Worm (Caenorhabditis elegans) whole organism, late embryonic: Measurements from ENCODE around the gene droe-8.

Source experiments
- elt-2 ChIP-seq: sonication (generic microtip); optimal IDR thresholded peaks from 2 replicates; lab custom pipeline; 2016; ENCODE audit warnings: missing genetic modification reagents, missing genetic modification characterization, missing compliant biosample characterization
- nfya-1 ChIP-seq: sonication (generic microtip); optimal IDR thresholded peaks from 2 replicates; lab custom pipeline; 2017; ENCODE audit warnings: missing genetic modification characterization, mild to moderate bottlenecking, missing compliant biosample characterization, antibody characterized with exemption, moderate library complexity
- nhr-11 ChIP-seq: fragments of 150-350 bp; optimal IDR thresholded peaks from 2 replicates; lab custom pipeline; 2014; ENCODE audit warnings: missing biosample characterization, missing genetic modification characterization
- nhr-232 ChIP-seq: sonication (generic microtip); optimal IDR thresholded peaks from 2 replicates; lab custom pipeline; 2016; ENCODE audit warnings: missing genetic modification characterization, missing compliant biosample characterization
- pag-3 ChIP-seq: sonication (generic microtip); optimal IDR thresholded peaks from 2 replicates; lab custom pipeline; 2016; ENCODE audit warnings: missing compliant biosample characterization, missing genetic modification characterization, borderline replicate concordance
- pax-1 ChIP-seq: fragments of 150-350 bp; optimal IDR thresholded peaks from 2 replicates; lab custom pipeline; 2014; ENCODE audit warnings: missing biosample characterization, missing genetic modification characterization
- pqm-1 ChIP-seq: sonication (generic microtip); optimal IDR thresholded peaks from 2 replicates; lab custom pipeline; 2016; ENCODE audit warnings: missing genetic modification characterization, missing compliant biosample characterization
- sox-4 ChIP-seq: sonication (generic microtip); optimal IDR thresholded peaks from 2 replicates; lab custom pipeline; 2017; ENCODE audit warnings: mild to moderate bottlenecking, missing genetic modification characterization, inconsistent platforms, missing compliant biosample characterization
- unc-3 ChIP-seq, 2 experiments: fragments of 200-800 bp in 1 of 2; sonication (Bioruptor generic) in 1 of 2; sonication (generic microtip) in 1 of 2; conservative IDR thresholded peaks in 1 of 2; optimal IDR thresholded peaks in 1 of 2; 2 replicates each; pipeline versions ENCODE4 v1.3.6 to Lab custom; 2016 to 2022; ENCODE audit warnings: missing compliant biosample characterization in 2 of 2, missing genetic modification characterization in 2 of 2, missing genetic modification reagents in 1 of 2
- ztf-16 ChIP-seq: sonication (generic microtip); optimal IDR thresholded peaks from 2 replicates; lab custom pipeline; 2017; ENCODE audit warnings: missing genetic modification characterization, missing compliant biosample characterization

- TF ChIP-seq nhr-11 (tag; lab: Kevin White, UChicago) (no peak), pax-1 (tag; lab: Kevin White, UChicago) (no peak), sox-4 (no peak), pqm-1 (tag; lab: Kevin White, UChicago) (no peak), unc-3 (GFP tag; conservative IDR thresholded peaks at IDR 0.05; lab: Robert Waterston, UW) (no peak), unc-3 (tag; optimal IDR thresholded peaks at IDR 0.05; lab: Kevin White, UChicago) (no peak), pag-3 (tag; lab: Kevin White, UChicago) (no peak), elt-2 (tag; lab: Kevin White, UChicago) (no peak), nfya-1 (tag; lab: Kevin White, UChicago) (no peak), ztf-16 (tag; lab: Kevin White, UChicago) (no peak), nhr-232 (tag; lab: Kevin White, UChicago) (no peak)
These were observed 2.8 kb downstream of the droe-8 start, which contains the start of gene ZC196.5 for ce11 chrV:8729100-8729499.
